Worm (Caenorhabditis elegans) whole organism, L3 larva: ENCODE data around the gene nas-37.

ENCODE experiments used
- R02D3.7 ChIP-seq: fragments of 150-350 bp; optimal IDR thresholded peaks from 2 replicates; lab custom pipeline; 2014; ENCODE audit warnings: missing biosample characterization, missing genetic modification characterization
- ZK546.5 ChIP-seq: sonication (generic microtip); optimal IDR thresholded peaks from 2 replicates; lab custom pipeline; 2017; ENCODE audit warnings: missing biosample characterization, missing genetic modification characterization
- aly-2 ChIP-seq: fragments of 150-350 bp; optimal IDR thresholded peaks from 2 replicates; lab custom pipeline; 2014; ENCODE audit warnings: missing biosample characterization, missing genetic modification characterization
- ama-1 ChIP-seq: fragments of 150-350 bp; optimal IDR thresholded peaks from 2 replicates; lab custom pipeline; 2018
- ceh-16 ChIP-seq: sonication (generic microtip); optimal IDR thresholded peaks from 2 replicates; lab custom pipeline; 2017; ENCODE audit warnings: missing biosample characterization, missing genetic modification characterization
- ceh-82 ChIP-seq: fragments of 150-350 bp; optimal IDR thresholded peaks from 2 replicates; lab custom pipeline; 2014; ENCODE audit warnings: missing biosample characterization, missing genetic modification characterization
- ceh-9 ChIP-seq: sonication (generic microtip); optimal IDR thresholded peaks from 2 replicates; lab custom pipeline; 2018; ENCODE audit warnings: missing biosample characterization, missing genetic modification characterization
- daf-12 ChIP-seq: fragments of 150-350 bp; optimal IDR thresholded peaks from 2 replicates; lab custom pipeline; 2014; ENCODE audit warnings: missing biosample characterization, missing genetic modification reagents, missing genetic modification characterization
- egl-27 ChIP-seq: sonication (generic microtip); optimal IDR thresholded peaks from 4 replicates; lab custom pipeline; 2017; ENCODE audit warnings: missing biosample characterization, missing genetic modification reagents, missing genetic modification characterization
- egl-5 ChIP-seq: fragments of 150-350 bp; optimal IDR thresholded peaks from 2 replicates; lab custom pipeline; 2017; ENCODE audit warnings: missing biosample characterization, missing genetic modification reagents, missing genetic modification characterization, inconsistent platforms
- elt-1 ChIP-seq: fragments of 150-350 bp; optimal IDR thresholded peaks from 2 replicates; lab custom pipeline; 2014; ENCODE audit warnings: missing biosample characterization, missing genetic modification characterization
- elt-2 ChIP-seq: sonication (generic microtip); optimal IDR thresholded peaks from 2 replicates; lab custom pipeline; 2016; ENCODE audit warnings: missing genetic modification reagents, mild to moderate bottlenecking, missing genetic modification characterization, missing compliant biosample characterization
- elt-3 ChIP-seq, 3 experiments: fragments of 150-350 bp in 1 of 3; sonication (generic microtip) in 2 of 3; optimal IDR thresholded peaks; 2 replicates in 2 of 3; 4 replicates in 1 of 3; lab custom pipeline; 2014 to 2017; ENCODE audit warnings: missing biosample characterization in 3 of 3, missing genetic modification characterization in 3 of 3
- eor-1 ChIP-seq, 2 experiments: fragments of 150-350 bp; optimal IDR thresholded peaks; 2 replicates each; lab custom pipeline; 2014 to 2018; ENCODE audit warnings: missing biosample characterization in 2 of 2, missing genetic modification characterization in 2 of 2
- fkh-10 ChIP-seq: sonication (generic microtip); optimal IDR thresholded peaks from 2 replicates; lab custom pipeline; 2017; ENCODE audit warnings: missing biosample characterization, missing genetic modification reagents, missing genetic modification characterization
- fkh-2 ChIP-seq: fragments of 150-350 bp; optimal IDR thresholded peaks from 2 replicates; lab custom pipeline; 2014; ENCODE audit warnings: missing biosample characterization, missing genetic modification reagents, missing genetic modification characterization
- fos-1 ChIP-seq: fragments of 150-350 bp; optimal IDR thresholded peaks from 2 replicates; lab custom pipeline; 2014; ENCODE audit warnings: missing biosample characterization, missing genetic modification characterization
- hmg-11 ChIP-seq: sonication (generic microtip); optimal IDR thresholded peaks from 2 replicates; lab custom pipeline; 2016; ENCODE audit warnings: missing genetic modification characterization, missing compliant biosample characterization
- lin-15B ChIP-seq: fragments of 150-350 bp; optimal IDR thresholded peaks from 2 replicates; lab custom pipeline; 2014; ENCODE audit warnings: missing biosample characterization, missing genetic modification characterization
- lin-39 ChIP-seq: fragments of 150-350 bp; optimal IDR thresholded peaks from 2 replicates; lab custom pipeline; 2018; ENCODE audit warnings: missing biosample characterization, missing genetic modification reagents, missing genetic modification characterization
- lsy-12 ChIP-seq: sonication (generic microtip); optimal IDR thresholded peaks from 2 replicates; lab custom pipeline; 2016; ENCODE audit warnings: mild to moderate bottlenecking, missing genetic modification characterization, missing compliant biosample characterization
- mdl-1 ChIP-seq: fragments of 150-350 bp; optimal IDR thresholded peaks from 2 replicates; lab custom pipeline; 2014; ENCODE audit warnings: missing biosample characterization, missing genetic modification characterization
- mml-1 ChIP-seq: fragments of 150-350 bp; sonication (generic microtip); optimal IDR thresholded peaks from 3 replicates; lab custom pipeline; 2014; ENCODE audit warnings: missing biosample characterization, missing genetic modification characterization
- nfya-1 ChIP-seq: sonication (generic microtip); optimal IDR thresholded peaks from 2 replicates; lab custom pipeline; 2017; ENCODE audit warnings: missing genetic modification characterization, mild to moderate bottlenecking, missing compliant biosample characterization, antibody characterized with exemption, moderate library complexity; ENCODE audit not compliant: insufficient read depth
- nhr-11 ChIP-seq: fragments of 150-350 bp; optimal IDR thresholded peaks from 2 replicates; lab custom pipeline; 2014; ENCODE audit warnings: missing biosample characterization, missing genetic modification characterization
- nhr-12 ChIP-seq: fragments of 150-350 bp; optimal IDR thresholded peaks from 2 replicates; lab custom pipeline; 2014; ENCODE audit warnings: missing biosample characterization, missing genetic modification characterization
- nhr-23 ChIP-seq: fragments of 150-350 bp; optimal IDR thresholded peaks from 2 replicates; lab custom pipeline; 2014; ENCODE audit warnings: missing biosample characterization, missing genetic modification reagents, missing genetic modification characterization
- nhr-237 ChIP-seq: fragments of 150-350 bp; optimal IDR thresholded peaks from 2 replicates; lab custom pipeline; 2014; ENCODE audit warnings: missing biosample characterization, missing genetic modification characterization
- nhr-25 ChIP-seq: sonication (generic microtip); optimal IDR thresholded peaks from 2 replicates; lab custom pipeline; 2017; ENCODE audit warnings: missing biosample characterization, missing genetic modification characterization
- nhr-28 ChIP-seq: fragments of 150-350 bp; optimal IDR thresholded peaks from 2 replicates; lab custom pipeline; 2014; ENCODE audit warnings: missing biosample characterization, missing genetic modification characterization
- nhr-43 ChIP-seq: sonication (generic microtip); optimal IDR thresholded peaks from 2 replicates; lab custom pipeline; 2016; ENCODE audit warnings: mild to moderate bottlenecking, missing genetic modification characterization, missing compliant biosample characterization; ENCODE audit not compliant: poor library complexity, severe bottlenecking
- nhr-67 ChIP-seq: fragments of 150-350 bp; optimal IDR thresholded peaks from 2 replicates; lab custom pipeline; 2014; ENCODE audit warnings: missing biosample characterization, missing genetic modification characterization
- nhr-77 ChIP-seq: fragments of 150-350 bp; optimal IDR thresholded peaks from 2 replicates; lab custom pipeline; 2014; ENCODE audit warnings: missing biosample characterization, missing genetic modification characterization
- pha-4 ChIP-seq: fragments of 150-350 bp; optimal IDR thresholded peaks from 2 replicates; lab custom pipeline; 2014; ENCODE audit warnings: missing biosample characterization, missing genetic modification reagents, missing genetic modification characterization
- pqm-1 ChIP-seq: fragments of 150-350 bp; optimal IDR thresholded peaks from 2 replicates; lab custom pipeline; 2017; ENCODE audit warnings: missing biosample characterization, missing genetic modification characterization, inconsistent platforms
- sea-2 ChIP-seq: fragments of 150-350 bp; sonication (generic microtip); optimal IDR thresholded peaks from 4 replicates; lab custom pipeline; 2014; ENCODE audit warnings: missing biosample characterization, missing genetic modification reagents, missing genetic modification characterization
- skn-1 ChIP-seq: fragments of 150-350 bp; optimal IDR thresholded peaks from 2 replicates; lab custom pipeline; 2014; ENCODE audit warnings: missing biosample characterization, missing genetic modification characterization
- snpc-4 ChIP-seq: fragments of 150-350 bp; optimal IDR thresholded peaks from 2 replicates; lab custom pipeline; 2014; ENCODE audit warnings: missing biosample characterization, missing genetic modification characterization
- tbx-2 ChIP-seq: sonication (generic microtip); optimal IDR thresholded peaks from 2 replicates; lab custom pipeline; 2016; ENCODE audit warnings: mild to moderate bottlenecking, missing genetic modification characterization, missing compliant biosample characterization
- unc-39 ChIP-seq: sonication (generic microtip); optimal IDR thresholded peaks from 4 replicates; lab custom pipeline; 2017; ENCODE audit warnings: missing biosample characterization, missing genetic modification characterization
- unc-62 ChIP-seq: fragments of 150-350 bp; sonication (generic microtip); optimal IDR thresholded peaks from 4 replicates; lab custom pipeline; 2014; ENCODE audit warnings: missing biosample characterization, missing genetic modification reagents, missing genetic modification characterization
- zag-1 ChIP-seq: fragments of 150-350 bp; optimal IDR thresholded peaks from 2 replicates; lab custom pipeline; 2014; ENCODE audit warnings: missing biosample characterization, missing genetic modification characterization
- ztf-11 ChIP-seq: fragments of 150-350 bp; optimal IDR thresholded peaks from 2 replicates; lab custom pipeline; 2014; ENCODE audit warnings: missing biosample characterization, missing genetic modification characterization
- ztf-4 ChIP-seq: fragments of 150-350 bp; optimal IDR thresholded peaks from 2 replicates; lab custom pipeline; 2014; ENCODE audit warnings: missing biosample characterization, missing genetic modification characterization

nas-37 gene

ce11 chrX:9976206-9976605 is 27.3 kb upstream of the nas-37 start, which contains the start of gene mgl-1:
TSS of gene mgl-1 (minus strand) at chrX:9976306.
- TF ChIP-seq mml-1 (tag; lab: Kevin White, UChicago) (no peak), zag-1 (tag; lab: Kevin White, UChicago) (no peak), skn-1 (tag; lab: Kevin White, UChicago) (no peak), nhr-43 (tag; lab: Kevin White, UChicago) (no peak), lin-39 (tag; lab: Kevin White, UChicago) (no peak), nhr-25 (tag; lab: Kevin White, UChicago) (no peak), ztf-11 (tag; lab: Kevin White, UChicago) (no peak), daf-12 (tag; lab: Kevin White, UChicago) (no peak), unc-62 (GFP tag; lab: Kevin White, UChicago) (no peak), R02D3.7 (no peak), nhr-23 (tag; lab: Kevin White, UChicago) (no peak), sea-2 (GFP tag; lab: Kevin White, UChicago) (no peak)

ce11 chrX:9965275-9965674 is 16.4 kb upstream of the nas-37 start, which contains the start of gene pssy-1:
TSS of gene pssy-1 (plus strand) at chrX:9965592.
- TF ChIP-seq ceh-82 (tag; lab: Kevin White, UChicago) (no peak), lin-15B (no peak), elt-1 (tag; lab: Kevin White, UChicago) (peak; percentile 26)

- TF ChIP-seq fkh-10 (GFP tag; lab: Kevin White, UChicago) (no peak), daf-12 (tag; lab: Kevin White, UChicago) (no peak), pha-4 (tag; lab: Kevin White, UChicago) (no peak), elt-3 (tag; optimal IDR thresholded peaks at IDR 0.05; lab: Kevin White, UChicago) (no peak), nfya-1 (no peak), ztf-11 (tag; lab: Kevin White, UChicago) (no peak), lin-39 (tag; lab: Kevin White, UChicago) (no peak), nhr-11 (tag; lab: Kevin White, UChicago) (no peak), zag-1 (tag; lab: Kevin White, UChicago) (no peak), lsy-12 (no peak), elt-1 (tag; lab: Kevin White, UChicago) (no peak), ceh-9 (tag; lab: Kevin White, UChicago) (no peak)
These were observed 13.7 kb upstream of the nas-37 start for ce11 chrX:9962535-9962934.

ce11 chrX:9958561-9958960 is 9.7 kb upstream of the nas-37 start, which contains the start of gene ZC506.1:
TSS of gene ZC506.1 (plus strand) at chrX:9958960.
- TF ChIP-seq egl-5 (tag; lab: Kevin White, UChicago) (peak; percentile 91), mml-1 (tag; lab: Kevin White, UChicago) (no peak), egl-27 (tag; lab: Kevin White, UChicago) (peak; percentile 87), mdl-1 (tag; lab: Kevin White, UChicago) (peak; percentile 75), ztf-11 (tag; lab: Kevin White, UChicago) (no peak), nhr-67 (tag; lab: Kevin White, UChicago) (no peak), nhr-25 (tag; lab: Kevin White, UChicago) (peak; percentile 96), fkh-2 (tag; lab: Kevin White, UChicago) (peak; percentile 63), lin-15B (peak; percentile 92), elt-2 (tag; lab: Kevin White, UChicago) (peak; percentile 86), lin-39 (tag; lab: Kevin White, UChicago) (peak; percentile 98), aly-2 (tag; lab: Kevin White, UChicago) (no peak), nhr-11 (tag; lab: Kevin White, UChicago) (peak; percentile 67), fos-1 (tag; lab: Kevin White, UChicago) (peak; percentile 51), nhr-28 (tag; lab: Kevin White, UChicago) (no peak), pqm-1 (peak; percentile 88), zag-1 (tag; lab: Kevin White, UChicago) (peak; percentile 38), nhr-77 (peak; percentile 65), ztf-4 (peak; percentile 74), sea-2 (GFP tag; lab: Kevin White, UChicago) (peak; percentile 30), snpc-4 (peak; percentile 94), daf-12 (tag; lab: Kevin White, UChicago) (peak; percentile 50), hmg-11 (peak; percentile 94), eor-1 (tag; optimal IDR thresholded peaks at IDR 0.05; lab: Kevin White, UChicago) (no peak), pha-4 (tag; lab: Kevin White, UChicago) (peak; percentile 98), skn-1 (tag; lab: Kevin White, UChicago) (peak; percentile 76), elt-3 (tag; optimal IDR thresholded peaks at IDR 0.05; lab: Kevin White, UChicago) (peak in 2 of 3 experiments; percentile 1 to 62), nfya-1 (peak; percentile 93), ceh-9 (tag; lab: Kevin White, UChicago) (no peak), ama-1 (lab: Kevin White, UChicago) (peak; percentile 16), ceh-16 (tag; lab: Kevin White, UChicago) (no peak), ZK546.5 (tag; lab: Kevin White, UChicago) (no peak), nhr-23 (tag; lab: Kevin White, UChicago) (peak; percentile 94), nhr-237 (tag; lab: Kevin White, UChicago) (no peak), nhr-12 (tag; lab: Kevin White, UChicago) (no peak), tbx-2 (tag; lab: Kevin White, UChicago) (peak; percentile 87), unc-39 (no peak), elt-1 (tag; lab: Kevin White, UChicago) (peak; percentile 82), ceh-82 (tag; lab: Kevin White, UChicago) (peak; percentile 74)
